Fruit fly (Drosophila melanogaster) Kc167 (cell line): ENCODE results near the gene Idh3b.

Source experiments
- Myc ChIP-seq: fragments of >200 bp; optimal IDR thresholded peaks from 2 replicates; lab custom pipeline; 2017; ENCODE audit warnings: missing external identifiers
- h ChIP-seq: fragments of >200 bp; optimal IDR thresholded peaks from 3 replicates; lab custom pipeline; 2018; ENCODE audit warnings: missing external identifiers
- ttk ChIP-seq: sonication (Bioruptor generic); optimal IDR thresholded peaks from 2 replicates; lab custom pipeline; 2017; ENCODE audit warnings: missing external identifiers

- TF ChIP-seq Myc (no peak), h (lab: Kevin White, UChicago) (no peak), ttk (lab: Kevin White, UChicago) (no peak)
Measured at dm6 chr3R:22042283-22042875, 23.2 kb upstream of the Idh3b start.
